Fruit fly (Drosophila melanogaster) whole organism, embryonic: Measurements from ENCODE around the gene Sec13.

Experiments
- Aef1 ChIP-seq: fragments of 200-800 bp; sonication (Bioruptor generic); IDR thresholded peaks from 3 replicates; pipeline ENCODE4 v1.3.6; 2022; ENCODE audit warnings: missing biosample characterization, missing genetic modification characterization
- Asciz ChIP-seq: fragments of 200-800 bp; sonication (Bioruptor generic); optimal IDR thresholded peaks from 2 replicates; lab custom pipeline; 2017; ENCODE audit warnings: missing biosample characterization, mild to moderate bottlenecking, missing genetic modification characterization, missing genetic modification reagents
- Atf3 ChIP-seq: fragments of 200-800 bp; sonication (Bioruptor generic); optimal IDR thresholded peaks from 3 replicates; lab custom pipeline; 2016; ENCODE audit warnings: missing biosample characterization, missing genetic modification characterization
- CG10209 ChIP-seq: fragments of 200-800 bp; sonication (Bioruptor generic); optimal IDR thresholded peaks from 3 replicates; lab custom pipeline; 2017; ENCODE audit warnings: missing biosample characterization, mild to moderate bottlenecking, missing genetic modification characterization, missing genetic modification reagents
- CG10959 ChIP-seq: fragments of 200-800 bp; sonication (Bioruptor generic); IDR thresholded peaks from 2 replicates; pipeline ENCODE4 v1.3.6; 2022; ENCODE audit warnings: missing biosample characterization, missing genetic modification characterization
- CG12219 ChIP-seq: fragments of 200-800 bp; sonication (Bioruptor generic); optimal IDR thresholded peaks from 3 replicates; lab custom pipeline; 2018; ENCODE audit warnings: missing biosample characterization, mild to moderate bottlenecking, missing genetic modification characterization
- CG13296 ChIP-seq: fragments of 200-800 bp; sonication (Bioruptor generic); optimal IDR thresholded peaks from 3 replicates; lab custom pipeline; 2018; ENCODE audit warnings: missing biosample characterization, mild to moderate bottlenecking, missing genetic modification characterization
- CG14710 ChIP-seq: fragments of 200-800 bp; sonication (Bioruptor generic); optimal IDR thresholded peaks from 3 replicates; lab custom pipeline; 2019; ENCODE audit warnings: missing biosample characterization, mild to moderate bottlenecking, missing genetic modification characterization, moderate library complexity
- CG14860 ChIP-seq: fragments of 200-800 bp; sonication (Bioruptor generic); IDR thresholded peaks from 3 replicates; pipeline ENCODE4 v1.3.6; 2022; ENCODE audit warnings: missing biosample characterization, missing genetic modification characterization; ENCODE audit not compliant: partially characterized antibody
- CG1529 ChIP-seq: fragments of 200-800 bp; sonication (Bioruptor generic); optimal IDR thresholded peaks from 3 replicates; lab custom pipeline; 2018; ENCODE audit warnings: missing biosample characterization, missing genetic modification characterization
- CG17829 ChIP-seq: fragments of 200-800 bp; optimal IDR thresholded peaks from 2 replicates; lab custom pipeline; 2019; ENCODE audit warnings: missing biosample characterization, mild to moderate bottlenecking, missing genetic modification characterization, moderate library complexity
- CG30403 ChIP-seq: fragments of 200-800 bp; sonication (Bioruptor generic); optimal IDR thresholded peaks from 3 replicates; lab custom pipeline; 2016; ENCODE audit warnings: missing biosample characterization, missing genetic modification characterization
- CG34422 ChIP-seq: fragments of 200-800 bp; sonication (Bioruptor generic); IDR thresholded peaks from 3 replicates; pipeline ENCODE4 v1.3.6; 2022; ENCODE audit warnings: missing biosample characterization, missing genetic modification characterization
- CG6272 ChIP-seq: fragments of 200-800 bp; sonication (Bioruptor generic); IDR thresholded peaks from 2 replicates; pipeline ENCODE4 v1.3.6; 2022; ENCODE audit warnings: missing biosample characterization, missing genetic modification characterization
- CG7839 ChIP-seq: fragments of 200-800 bp; sonication (Bioruptor generic); optimal IDR thresholded peaks from 3 replicates; lab custom pipeline; 2018; ENCODE audit warnings: missing biosample characterization, mild to moderate bottlenecking, missing genetic modification characterization, moderate library complexity
- CG8765 ChIP-seq: fragments of 200-800 bp; sonication (Bioruptor generic); IDR thresholded peaks from 2 replicates; pipeline ENCODE4 v1.3.6; 2022; ENCODE audit warnings: missing biosample characterization, missing genetic modification characterization
- CG9609 ChIP-seq: fragments of 200-800 bp; sonication (Bioruptor generic); optimal IDR thresholded peaks from 3 replicates; lab custom pipeline; 2016; ENCODE audit warnings: missing biosample characterization, missing genetic modification characterization
- Dref ChIP-seq: fragments of 200-800 bp; sonication (Bioruptor generic); IDR thresholded peaks from 2 replicates; pipeline ENCODE4 v1.3.6; 2022; ENCODE audit warnings: missing biosample characterization, missing genetic modification characterization
- Drgx ChIP-seq: fragments of 200-800 bp; sonication (Bioruptor generic); IDR thresholded peaks from 2 replicates; pipeline ENCODE4 v1.3.6; 2022; ENCODE audit warnings: missing biosample characterization, missing genetic modification characterization
- H2.0 ChIP-seq: fragments of 200-800 bp; sonication (Bioruptor generic); IDR thresholded peaks from 2 replicates; pipeline ENCODE4 v1.3.6; 2022; ENCODE audit warnings: missing biosample characterization, missing genetic modification characterization
- Hey ChIP-seq: fragments of 200-800 bp; sonication (Bioruptor generic); optimal IDR thresholded peaks from 3 replicates; lab custom pipeline; 2018; ENCODE audit warnings: missing biosample characterization, mild to moderate bottlenecking, missing genetic modification characterization
- Myb ChIP-seq: fragments of 200-800 bp; sonication (Bioruptor generic); optimal IDR thresholded peaks from 2 replicates; lab custom pipeline; 2016; ENCODE audit warnings: missing biosample characterization, missing genetic modification characterization
- Scr ChIP-seq: fragments of 200-800 bp; sonication (Bioruptor generic); IDR thresholded peaks from 2 replicates; pipeline ENCODE4 v1.3.6; 2022; ENCODE audit warnings: missing biosample characterization, missing genetic modification characterization; ENCODE audit not compliant: partially characterized antibody
- Six4 ChIP-seq: fragments of 200-800 bp; sonication (Bioruptor generic); optimal IDR thresholded peaks from 2 replicates; lab custom pipeline; 2016; ENCODE audit warnings: missing biosample characterization, missing genetic modification characterization
- Sry-δ ChIP-seq: fragments of 200-800 bp; sonication (Bioruptor generic); optimal IDR thresholded peaks from 2 replicates; lab custom pipeline; 2016; ENCODE audit warnings: missing biosample characterization, missing genetic modification characterization
- amos ChIP-seq: fragments of 200-800 bp; sonication (Bioruptor generic); IDR thresholded peaks from 2 replicates; pipeline ENCODE4 v1.3.6; 2022; ENCODE audit warnings: missing biosample characterization, missing genetic modification characterization; ENCODE audit not compliant: partially characterized antibody
- ara ChIP-seq: fragments of 200-800 bp; sonication (Bioruptor generic); IDR thresholded peaks from 2 replicates; pipeline ENCODE4 v1.3.6; 2022; ENCODE audit warnings: missing biosample characterization, missing genetic modification characterization
- bab2 ChIP-seq: fragments of 200-800 bp; sonication (Bioruptor generic); optimal IDR thresholded peaks from 2 replicates; lab custom pipeline; 2016; ENCODE audit warnings: missing biosample characterization, missing genetic modification characterization
- bowl ChIP-seq: fragments of 200-800 bp; sonication (Bioruptor generic); IDR thresholded peaks from 2 replicates; pipeline ENCODE4 v1.3.6; 2022; ENCODE audit warnings: missing biosample characterization, missing genetic modification characterization
- bsh ChIP-seq, 2 experiments: fragments of 200-800 bp; sonication (Bioruptor generic); optimal IDR thresholded peaks; 2 replicates each; lab custom pipeline; 2017 to 2018; ENCODE audit warnings: mild to moderate bottlenecking in 2 of 2, missing biosample characterization in 2 of 2, missing genetic modification characterization in 2 of 2, moderate library complexity in 1 of 2
- cad ChIP-seq: fragments of >200 bp; optimal IDR thresholded peaks from 2 replicates; lab custom pipeline; 2017; ENCODE audit warnings: missing biosample characterization, missing genetic modification characterization
- caup ChIP-seq: fragments of 200-800 bp; sonication (Bioruptor generic); optimal IDR thresholded peaks from 3 replicates; lab custom pipeline; 2017; ENCODE audit warnings: missing biosample characterization, mild to moderate bottlenecking, missing genetic modification characterization, moderate library complexity; ENCODE audit not compliant: severe bottlenecking
- cwo ChIP-seq: fragments of 200-800 bp; sonication (Bioruptor generic); optimal IDR thresholded peaks from 3 replicates; lab custom pipeline; 2017; ENCODE audit warnings: missing biosample characterization, missing genetic modification characterization, mild to moderate bottlenecking, moderate library complexity, missing genetic modification reagents
- dpn ChIP-seq, 2 experiments: fragments of 200-800 bp; sonication (Bioruptor generic); optimal IDR thresholded peaks; 3 replicates each; lab custom pipeline; 2016; ENCODE audit warnings: missing biosample characterization in 2 of 2, missing genetic modification characterization in 2 of 2
- fd3F ChIP-seq: fragments of 200-800 bp; sonication (Bioruptor generic); optimal IDR thresholded peaks from 2 replicates; lab custom pipeline; 2018; ENCODE audit warnings: missing biosample characterization, mild to moderate bottlenecking, missing genetic modification characterization, moderate library complexity
- fd96Cb ChIP-seq: fragments of 200-800 bp; sonication (Bioruptor generic); optimal IDR thresholded peaks from 2 replicates; lab custom pipeline; 2018; ENCODE audit warnings: missing biosample characterization, mild to moderate bottlenecking, missing genetic modification characterization, moderate library complexity
- fu2 ChIP-seq: fragments of 200-800 bp; sonication (Bioruptor generic); optimal IDR thresholded peaks from 2 replicates; lab custom pipeline; 2016; ENCODE audit warnings: missing biosample characterization, missing genetic modification characterization
- gem ChIP-seq: fragments of 200-800 bp; sonication (Bioruptor generic); optimal IDR thresholded peaks from 2 replicates; lab custom pipeline; 2019; ENCODE audit warnings: missing biosample characterization, mild to moderate bottlenecking, missing genetic modification characterization, moderate library complexity
- hbn ChIP-seq: fragments of 200-800 bp; sonication (Bioruptor generic); IDR thresholded peaks from 2 replicates; pipeline ENCODE4 v1.3.6; 2022; ENCODE audit warnings: missing biosample characterization, missing genetic modification characterization; ENCODE audit not compliant: partially characterized antibody
- inv ChIP-seq: fragments of 200-800 bp; sonication (Bioruptor generic); IDR thresholded peaks from 2 replicates; pipeline ENCODE4 v1.3.6; 2022; ENCODE audit warnings: missing biosample characterization, missing genetic modification characterization; ENCODE audit not compliant: partially characterized antibody
- lmd ChIP-seq: fragments of 200-800 bp; sonication (Bioruptor generic); IDR thresholded peaks from 2 replicates; pipeline ENCODE4 v1.3.6; 2022; ENCODE audit warnings: missing biosample characterization, missing genetic modification characterization
- nmo ChIP-seq: fragments of 200-800 bp; sonication (Bioruptor generic); optimal IDR thresholded peaks from 2 replicates; lab custom pipeline; 2018; ENCODE audit warnings: missing biosample characterization, mild to moderate bottlenecking, missing genetic modification characterization, moderate library complexity
- pan ChIP-seq, 4 experiments: fragments of >200 bp in 3 of 4; fragments of 200-800 bp in 1 of 4; sonication (Bioruptor generic) in 1 of 4; optimal IDR thresholded peaks in 3 of 4; IDR thresholded peaks in 1 of 4; 2 replicates each; pipeline versions ENCODE4 v1.3.6 to Lab custom; 2017 to 2022; ENCODE audit warnings: missing biosample characterization in 2 of 4, missing genetic modification characterization in 2 of 4, mixed read lengths in 1 of 4
- phol ChIP-seq: fragments of 200-800 bp; sonication (Bioruptor generic); optimal IDR thresholded peaks from 3 replicates; lab custom pipeline; 2018; ENCODE audit warnings: missing biosample characterization, mild to moderate bottlenecking, missing genetic modification characterization, moderate library complexity
- repo ChIP-seq: fragments of 200-800 bp; sonication (Bioruptor generic); optimal IDR thresholded peaks from 2 replicates; lab custom pipeline; 2016; ENCODE audit warnings: missing biosample characterization, missing genetic modification characterization
- row ChIP-seq: fragments of 200-800 bp; sonication (Bioruptor generic); IDR thresholded peaks from 3 replicates; pipeline ENCODE4 v1.3.6; 2022; ENCODE audit warnings: missing biosample characterization, missing genetic modification characterization
- sisA ChIP-seq: fragments of 200-800 bp; sonication (Bioruptor generic); IDR thresholded peaks from 2 replicates; pipeline ENCODE4 v1.3.6; 2022; ENCODE audit warnings: missing biosample characterization, missing genetic modification characterization
- slbo ChIP-seq: fragments of 200-800 bp; sonication (Bioruptor generic); IDR thresholded peaks from 2 replicates; pipeline ENCODE4 v1.3.6; 2022; ENCODE audit warnings: missing biosample characterization, missing genetic modification characterization
- unpg ChIP-seq: fragments of 200-800 bp; sonication (Bioruptor generic); optimal IDR thresholded peaks from 3 replicates; lab custom pipeline; 2018; ENCODE audit warnings: missing biosample characterization, mild to moderate bottlenecking, missing genetic modification characterization, moderate library complexity

Gene Sec13

dm6 chr3R:23363515-23364124 is 7.5 kb downstream of the Sec13 start, which contains the start of gene CG4408 (continued):
- no peak for TF ChIP-seq pan (optimal IDR thresholded peaks at IDR 0.05; lab: Kevin White, UChicago)
- TF ChIP-seq pan (GFP tag; optimal IDR thresholded peaks at IDR 0.05 in 1 of 2, IDR thresholded peaks at IDR 0.05 in 1 of 2) = peak in 1 of 2 experiments; percentile 52
- TF ChIP-seq bsh (GFP tag; optimal IDR thresholded peaks at IDR 0.05; lab: Kevin White, UChicago) = peak; percentile 19 to 20
- TF ChIP-seq phol (tag; lab: Kevin White, UChicago) = peak; percentile 43
- TF ChIP-seq Asciz = no peak
- no peak for TF ChIP-seq hbn (GFP tag; lab: Robert Waterston, UW)
- peak in 1 of 2 experiments; percentile 11 for TF ChIP-seq dpn (GFP tag; optimal IDR thresholded peaks at IDR 0.05; lab: Kevin White, UChicago)
- TF ChIP-seq Aef1 (GFP tag; lab: Robert Waterston, UW) = peak; percentile 31; the same call in 1 of the 3 replicates
- TF ChIP-seq CG13296 (GFP tag; lab: Kevin White, UChicago) = peak; percentile 32
- no peak for TF ChIP-seq Sry-δ (GFP tag; lab: Kevin White, UChicago)
- TF ChIP-seq row (GFP tag; lab: Robert Waterston, UW) = peak; percentile 70
- TF ChIP-seq Dref = no peak
- no peak for TF ChIP-seq cad
- peak; percentile 26 for TF ChIP-seq unpg (GFP tag; lab: Kevin White, UChicago)
- peak; percentile 3 for TF ChIP-seq CG14710 (tag; lab: Kevin White, UChicago)
- TF ChIP-seq CG14860 = no peak
- TF ChIP-seq CG7839 = peak; percentile 57
- no peak for TF ChIP-seq CG9609 (GFP tag; lab: Kevin White, UChicago)
- no peak for TF ChIP-seq CG10959
- no peak for TF ChIP-seq CG12219
- peak; percentile 52 for TF ChIP-seq lmd (GFP tag; lab: Robert Waterston, UW)
- TF ChIP-seq Scr = no peak
- peak; percentile 34 for TF ChIP-seq nmo
- no peak for TF ChIP-seq Six4 (GFP tag; lab: Kevin White, UChicago)
- no peak for TF ChIP-seq inv (GFP tag; lab: Robert Waterston, UW)
- TF ChIP-seq amos (GFP tag; lab: Robert Waterston, UW) = no peak
- peak; percentile 70 for TF ChIP-seq Drgx
- TF ChIP-seq fd96Cb (tag; lab: Kevin White, UChicago) = peak; percentile 48
- peak; percentile 37; the same call in 1 of the 2 replicates for TF ChIP-seq sisA (GFP tag; lab: Robert Waterston, UW)
- TF ChIP-seq repo (GFP tag; lab: Kevin White, UChicago) = no peak
- 0 out of 2 replicates have a peak, but pooled peaks have one; percentile 22 for TF ChIP-seq CG6272
- no peak for TF ChIP-seq Atf3 (GFP tag; lab: Kevin White, UChicago)
- TF ChIP-seq fd3F (GFP tag; lab: Kevin White, UChicago) = peak; percentile 4
- TF ChIP-seq Hey (tag; lab: Kevin White, UChicago) = no peak
- TF ChIP-seq CG1529 (GFP tag; lab: Kevin White, UChicago) = no peak
- TF ChIP-seq bab2 (GFP tag; lab: Kevin White, UChicago) = peak; percentile 9
- TF ChIP-seq gem (tag; lab: Kevin White, UChicago) = peak; percentile 59
- TF ChIP-seq bowl (GFP tag; lab: Robert Waterston, UW) = no peak
- no peak for TF ChIP-seq Myb (GFP tag; lab: Kevin White, UChicago)
- TF ChIP-seq slbo (GFP tag; lab: Robert Waterston, UW) = no peak
- no peak for TF ChIP-seq ara (GFP tag; lab: Robert Waterston, UW)
- TF ChIP-seq CG10209 (GFP tag; lab: Kevin White, UChicago) = peak; percentile 13
- TF ChIP-seq CG34422 (GFP tag; lab: Robert Waterston, UW) = no peak
- no peak for TF ChIP-seq H2.0 (GFP tag; lab: Robert Waterston, UW)
- no peak for TF ChIP-seq fu2
- TF ChIP-seq CG8765 (GFP tag; lab: Robert Waterston, UW) = 0 out of 2 replicates have a peak, but pooled peaks have one; percentile 6
- peak; percentile 13 for TF ChIP-seq caup (GFP tag; lab: Kevin White, UChicago)
- peak; percentile 43 for TF ChIP-seq cwo (GFP tag; lab: Kevin White, UChicago)
- peak; percentile 43 for TF ChIP-seq CG30403 (GFP tag; lab: Kevin White, UChicago)
- no peak for TF ChIP-seq CG17829 (tag; lab: Kevin White, UChicago)
